Worm (Caenorhabditis elegans) whole organism, L2 larva: ENCODE data around the gene D1014.7.

ENCODE experiments used
- fos-1 ChIP-seq: fragments of 150-350 bp; optimal IDR thresholded peaks from 2 replicates; lab custom pipeline; 2014; ENCODE audit warnings: missing biosample characterization, missing genetic modification characterization
- lin-11 ChIP-seq: fragments of 150-350 bp; sonication (generic microtip); optimal IDR thresholded peaks from 2 replicates; lab custom pipeline; 2014; ENCODE audit warnings: missing biosample characterization, missing genetic modification characterization, inconsistent platforms, mixed read lengths
- nhr-237 ChIP-seq: fragments of 150-350 bp; optimal IDR thresholded peaks from 2 replicates; lab custom pipeline; 2014; ENCODE audit warnings: missing biosample characterization, missing genetic modification characterization
- unc-39 ChIP-seq: fragments of 150-350 bp; optimal IDR thresholded peaks from 2 replicates; lab custom pipeline; 2014; ENCODE audit warnings: missing biosample characterization, missing genetic modification characterization
- ztf-4 ChIP-seq: fragments of 150-350 bp; optimal IDR thresholded peaks from 2 replicates; lab custom pipeline; 2014; ENCODE audit warnings: missing biosample characterization, missing genetic modification characterization

DNA sequence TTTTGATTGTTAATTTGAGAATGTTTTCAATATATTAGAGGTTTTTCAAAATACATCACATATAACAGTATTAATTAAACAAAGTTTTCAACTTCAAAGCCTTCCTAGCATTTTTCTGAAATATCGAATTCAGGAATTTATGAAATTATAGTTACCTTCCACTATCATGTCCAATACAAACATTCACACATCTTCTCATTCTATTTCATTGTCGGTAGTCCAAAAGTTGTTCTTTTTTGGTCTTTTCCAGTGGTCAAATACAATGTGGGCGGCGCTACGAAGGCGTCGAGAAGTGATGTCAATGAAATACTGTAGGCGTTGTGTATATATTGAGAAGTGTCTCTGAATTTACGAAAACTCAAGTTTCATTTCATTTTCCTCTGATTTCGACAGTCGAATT is 42.4 kb upstream of the D1014.7 start, which contains the start of gene catp-3:
- TF ChIP-seq fos-1 (tag; lab: Kevin White, UChicago) = no peak
- TF ChIP-seq unc-39 (tag; lab: Kevin White, UChicago) = no peak
- TF ChIP-seq nhr-237 (tag; lab: Kevin White, UChicago) = no peak
- no peak for TF ChIP-seq lin-11 (tag; lab: Kevin White, UChicago)
- TF ChIP-seq ztf-4 (tag; lab: Kevin White, UChicago) = no peak
